Fruit fly (Drosophila melanogaster) whole organism: ENCODE results near the gene CG13887.

Experiments used
- Dll ChIP-seq: fragments of >200 bp; optimal IDR thresholded peaks from 2 replicates; lab custom pipeline; 2017
- psq ChIP-seq: fragments of >200 bp; optimal IDR thresholded peaks from 2 replicates; lab custom pipeline; 2017

- TF ChIP-seq Dll (lab: Kevin White, UChicago) (no peak), psq (lab: Kevin White, UChicago) (no peak)
These were observed 39.0 kb downstream of the CG13887 start for dm6 chr3L:876656-877055.
